Fruit fly (Drosophila melanogaster) Kc167 (cell line): ENCODE data around the gene O-fut2.

Experiments used
- Sin3A ChIP-seq: fragments of >200 bp; optimal IDR thresholded peaks from 2 replicates; lab custom pipeline; 2018; ENCODE audit warnings: missing external identifiers
- insv ChIP-seq: fragments of >200 bp; optimal IDR thresholded peaks from 3 replicates; lab custom pipeline; 2018; ENCODE audit warnings: missing external identifiers
- ttk ChIP-seq: sonication (Bioruptor generic); optimal IDR thresholded peaks from 2 replicates; lab custom pipeline; 2017; ENCODE audit warnings: missing external identifiers

- TF ChIP-seq Sin3A (no peak), ttk (no peak), insv (lab: Kevin White, UChicago) (no peak)
These were observed 8.8 kb downstream of the O-fut2 start, which contains the start of gene CG14785 for dm6 chrX:1456954-1457353.
